Worm (Caenorhabditis elegans): Measurements from ENCODE around the gene Y69A2AR.18.

Y69A2AR.18 gene

ce11 chrIV:2470114-2470513 is 25.4 kb upstream of the Y69A2AR.18 start, which contains the start of gene ilys-1:
Gene ilys-1 (plus strand): TSS chrIV:2470414.
- TF ChIP-seq nhr-237 (tag; optimal IDR thresholded peaks at IDR 0.05) = no peak
- no peak for TF ChIP-seq ZK546.5 (tag; optimal IDR thresholded peaks at IDR 0.05)
- no peak for TF ChIP-seq nhr-25 (tag; optimal IDR thresholded peaks at IDR 0.05; ENCODE audit: borderline replicate concordance, insufficient read depth)
- no peak for TF ChIP-seq attf-4 (tag; optimal IDR thresholded peaks at IDR 0.05)
- TF ChIP-seq lin-39 (tag; optimal IDR thresholded peaks at IDR 0.05) = no peak
- no peak for TF ChIP-seq spr-3 (GFP tag; optimal IDR thresholded peaks at IDR 0.05)
- no peak for TF ChIP-seq aly-2 (tag; optimal IDR thresholded peaks at IDR 0.05)
- TF ChIP-seq unc-62 (GFP tag; optimal IDR thresholded peaks at IDR 0.05 in 1 of 2) = no peak
- no peak for TF ChIP-seq unc-62 (tag; optimal IDR thresholded peaks at IDR 0.05)
- no peak for TF ChIP-seq lin-1 (GFP tag; IDR thresholded peaks at IDR 0.05)
- no peak for TF ChIP-seq ztf-7 (tag; optimal IDR thresholded peaks at IDR 0.05)
- TF ChIP-seq nhr-6 (tag; optimal IDR thresholded peaks at IDR 0.05) = no peak
- TF ChIP-seq cey-2 (tag; optimal IDR thresholded peaks at IDR 0.05; ENCODE audit: borderline replicate concordance, insufficient read depth) = no peak
- TF ChIP-seq pha-4 (GFP tag; IDR thresholded peaks at IDR 0.05) = no peak
- TF ChIP-seq pha-4 (tag; optimal IDR thresholded peaks at IDR 0.05) = no peak
- TF ChIP-seq lin-13 (GFP tag; optimal IDR thresholded peaks at IDR 0.05) = no peak
- TF ChIP-seq daf-16 (GFP tag; optimal IDR thresholded peaks at IDR 0.05) = no peak
- TF ChIP-seq daf-16 (tag; optimal IDR thresholded peaks at IDR 0.05) = no peak
- no peak for TF ChIP-seq daf-19 (GFP tag; conservative IDR thresholded peaks at IDR 0.05)
- TF ChIP-seq ZK337.2 (GFP tag; IDR thresholded peaks at IDR 0.05) = no peak
- no peak for TF ChIP-seq daf-12 (tag; optimal IDR thresholded peaks at IDR 0.05)
- TF ChIP-seq egl-27 (tag; optimal IDR thresholded peaks at IDR 0.05) = no peak

- TF ChIP-seq zfp-3 (GFP tag; conservative IDR thresholded peaks at IDR 0.05) (no peak), unc-62 (GFP tag; optimal IDR thresholded peaks at IDR 0.05 in 1 of 2) (peak in 1 of 2 experiments; percentile 13), unc-62 (tag; optimal IDR thresholded peaks at IDR 0.05) (no peak), aha-1 (tag) (peak; percentile 63)
These were observed 19.1 kb upstream of the Y69A2AR.18 start, which contains the start of gene grd-16 for ce11 chrIV:2476386-2476785. Gene grd-16 (plus strand): TSS chrIV:2476686.

ce11 chrIV:2481955-2482354 is 13.6 kb upstream of the Y69A2AR.18 start, which contains the start of gene Y69A2AL.2:
Gene Y69A2AL.2 (plus strand): TSS chrIV:2482255.
- TF ChIP-seq Y75B8A.6 (GFP tag; IDR thresholded peaks at IDR 0.05) = no peak
- no peak for TF ChIP-seq ztf-11 (tag; optimal IDR thresholded peaks at IDR 0.05)
- TF ChIP-seq T26A8.4 (GFP tag; IDR thresholded peaks at IDR 0.05) = no peak
- no peak for TF ChIP-seq dmd-8 (GFP tag; IDR thresholded peaks at IDR 0.05)
- TF ChIP-seq mdt-29 (GFP tag; IDR thresholded peaks at IDR 0.05) = no peak
- no peak for TF ChIP-seq ctbp-1 (GFP tag; IDR thresholded peaks at IDR 0.05)
- no peak for TF ChIP-seq mdl-1 (tag; optimal IDR thresholded peaks at IDR 0.05)

ce11 chrIV:2488520-2488919 is 7.0 kb upstream of the Y69A2AR.18 start, which contains the start of gene Y69A2AR.19:
Gene Y69A2AR.19 (plus strand): TSS chrIV:2488820.
- TF ChIP-seq unc-62 (GFP tag; optimal IDR thresholded peaks at IDR 0.05 in 1 of 2) (peak in 1 of 2 experiments; percentile 14), unc-62 (tag; optimal IDR thresholded peaks at IDR 0.05) (no peak), fkh-10 (GFP tag; optimal IDR thresholded peaks at IDR 0.05) (no peak)

- TF ChIP-seq aha-1 (tag) (peak; percentile 96), madf-5 (GFP tag; IDR thresholded peaks at IDR 0.05) (no peak)
These were observed 549 bp downstream of the Y69A2AR.18 start for ce11 chrIV:2496084-2496483.
